Fruit fly (Drosophila melanogaster) whole organism, embryonic: ENCODE data around the gene CG12607.

ENCODE experiments used
- BEAF-32 ChIP-seq: fragments of 200-800 bp; sonication (Bioruptor generic); optimal IDR thresholded peaks from 3 replicates; lab custom pipeline; 2017; ENCODE audit warnings: missing biosample characterization, missing genetic modification characterization, mild to moderate bottlenecking, moderate library complexity, missing genetic modification reagents
- Bteb2 ChIP-seq: fragments of 200-800 bp; sonication (Bioruptor generic); optimal IDR thresholded peaks from 2 replicates; lab custom pipeline; 2016; ENCODE audit warnings: missing biosample characterization, missing genetic modification characterization
- CG10147 ChIP-seq: fragments of 200-800 bp; sonication (Bioruptor generic); optimal IDR thresholded peaks from 2 replicates; lab custom pipeline; 2019; ENCODE audit warnings: missing biosample characterization, mild to moderate bottlenecking, missing genetic modification characterization, moderate library complexity
- CG11085 ChIP-seq: fragments of 200-800 bp; sonication (Bioruptor generic); IDR thresholded peaks from 2 replicates; pipeline ENCODE4 v1.3.6; 2022; ENCODE audit warnings: missing biosample characterization, missing genetic modification characterization
- CG11695 ChIP-seq: fragments of 200-800 bp; sonication (Bioruptor generic); IDR thresholded peaks from 3 replicates; pipeline ENCODE4 v1.3.6; 2022; ENCODE audit warnings: missing biosample characterization, missing genetic modification characterization
- CG12071 ChIP-seq: fragments of 200-800 bp; sonication (Bioruptor generic); optimal IDR thresholded peaks from 3 replicates; lab custom pipeline; 2018; ENCODE audit warnings: missing biosample characterization, mild to moderate bottlenecking, missing genetic modification characterization
- CG12236 ChIP-seq: fragments of 200-800 bp; sonication (Bioruptor generic); optimal IDR thresholded peaks from 2 replicates; lab custom pipeline; 2016; ENCODE audit warnings: missing biosample characterization, missing genetic modification characterization
- CG13894 ChIP-seq: fragments of 200-800 bp; sonication (Bioruptor generic); optimal IDR thresholded peaks from 3 replicates; lab custom pipeline; 2018; ENCODE audit warnings: missing biosample characterization, mild to moderate bottlenecking, missing genetic modification characterization, moderate library complexity
- CG15073 ChIP-seq: fragments of 200-800 bp; sonication (Bioruptor generic); optimal IDR thresholded peaks from 2 replicates; lab custom pipeline; 2016; ENCODE audit warnings: missing biosample characterization, missing genetic modification characterization
- CG16779 ChIP-seq: fragments of 200-800 bp; sonication (Bioruptor generic); IDR thresholded peaks from 2 replicates; pipeline ENCODE4 v1.3.6; 2022; ENCODE audit warnings: missing biosample characterization, missing genetic modification characterization
- CG16815 ChIP-seq: fragments of 200-800 bp; sonication (Bioruptor generic); optimal IDR thresholded peaks from 3 replicates; lab custom pipeline; 2017; ENCODE audit warnings: missing biosample characterization, mild to moderate bottlenecking, missing genetic modification characterization
- CG17612 ChIP-seq: fragments of 200-800 bp; sonication (Bioruptor generic); IDR thresholded peaks from 2 replicates; pipeline ENCODE4 v1.3.6; 2022; ENCODE audit warnings: missing biosample characterization, missing genetic modification characterization
- CG32767 ChIP-seq: fragments of 200-800 bp; sonication (Bioruptor generic); IDR thresholded peaks from 2 replicates; pipeline ENCODE4 v1.3.6; 2022; ENCODE audit warnings: missing biosample characterization, missing genetic modification characterization
- CG34224 ChIP-seq: fragments of 200-800 bp; sonication (Bioruptor generic); IDR thresholded peaks from 3 replicates; pipeline ENCODE4 v1.3.6; 2022; ENCODE audit warnings: missing biosample characterization, missing genetic modification characterization; ENCODE audit not compliant: partially characterized antibody
- CG4854 ChIP-seq: fragments of 200-800 bp; sonication (Bioruptor generic); optimal IDR thresholded peaks from 2 replicates; lab custom pipeline; 2016; ENCODE audit warnings: missing biosample characterization, missing genetic modification characterization, inconsistent platforms
- CG6254 ChIP-seq: fragments of 200-800 bp; sonication (Bioruptor generic); optimal IDR thresholded peaks from 3 replicates; lab custom pipeline; 2017; ENCODE audit warnings: mild to moderate bottlenecking, missing biosample characterization, missing genetic modification reagents, missing genetic modification characterization
- CG6813 ChIP-seq: fragments of 200-800 bp; sonication (Bioruptor generic); optimal IDR thresholded peaks from 2 replicates; lab custom pipeline; 2017; ENCODE audit warnings: missing biosample characterization, missing genetic modification characterization, mild to moderate bottlenecking, moderate library complexity, missing genetic modification reagents
- CG7372 ChIP-seq: fragments of 200-800 bp; sonication (Bioruptor generic); IDR thresholded peaks from 2 replicates; pipeline ENCODE4 v1.3.6; 2022; ENCODE audit warnings: missing biosample characterization, missing genetic modification characterization
- CG8290 ChIP-seq, 3 experiments: fragments of 200-800 bp; sonication (Bioruptor generic); optimal IDR thresholded peaks; 2 replicates each; lab custom pipeline; 2016 to 2019; ENCODE audit warnings: missing biosample characterization in 3 of 3, missing genetic modification characterization in 3 of 3, mild to moderate bottlenecking in 2 of 3, moderate library complexity in 1 of 3
- CG9932 ChIP-seq: fragments of 200-800 bp; sonication (Bioruptor generic); IDR thresholded peaks from 2 replicates; pipeline ENCODE4 v1.3.6; 2022; ENCODE audit warnings: missing biosample characterization, missing genetic modification characterization
- Doc2 ChIP-seq: fragments of 200-800 bp; sonication (Bioruptor generic); IDR thresholded peaks from 2 replicates; pipeline ENCODE4 v1.3.6; 2022; ENCODE audit warnings: missing biosample characterization, missing genetic modification characterization
- ERR ChIP-seq: fragments of 200-800 bp; sonication (Bioruptor generic); optimal IDR thresholded peaks from 2 replicates; lab custom pipeline; 2016; ENCODE audit warnings: missing biosample characterization, missing genetic modification characterization
- Fer3 ChIP-seq: fragments of 200-800 bp; sonication (Bioruptor generic); optimal IDR thresholded peaks from 2 replicates; lab custom pipeline; 2018; ENCODE audit warnings: missing biosample characterization, mild to moderate bottlenecking, missing genetic modification characterization, moderate library complexity
- HLH4C ChIP-seq: fragments of 200-800 bp; sonication (Bioruptor generic); IDR thresholded peaks from 3 replicates; pipeline ENCODE4 v1.3.6; 2022; ENCODE audit warnings: missing biosample characterization, missing genetic modification characterization; ENCODE audit not compliant: partially characterized antibody
- Med ChIP-seq: fragments of 200-800 bp; sonication (Bioruptor generic); peaks from one replicate; lab custom pipeline; 2016; ENCODE audit warnings: missing biosample characterization, missing genetic modification characterization, mild to moderate bottlenecking, inconsistent platforms, moderate library complexity
- NFAT ChIP-seq: fragments of 200-800 bp; sonication (Bioruptor generic); IDR thresholded peaks from 2 replicates; pipeline ENCODE4 v1.3.6; 2022; ENCODE audit warnings: missing biosample characterization, missing genetic modification characterization
- Nf-YC ChIP-seq: fragments of 200-800 bp; optimal IDR thresholded peaks from 3 replicates; lab custom pipeline; 2019; ENCODE audit warnings: missing biosample characterization, mild to moderate bottlenecking, missing genetic modification characterization, moderate library complexity
- Rfx ChIP-seq: fragments of 200-800 bp; sonication (Bioruptor generic); IDR thresholded peaks from 2 replicates; pipeline ENCODE4 v1.3.6; 2022; ENCODE audit warnings: missing biosample characterization, missing genetic modification characterization
- Side ChIP-seq: fragments of 200-800 bp; sonication (Bioruptor generic); optimal IDR thresholded peaks from 2 replicates; lab custom pipeline; 2016; ENCODE audit warnings: missing biosample characterization, missing genetic modification characterization
- Trl ChIP-seq, 3 experiments: fragments of >200 bp in 2 of 3; fragments of 200-800 bp in 1 of 3; sonication (Bioruptor generic) in 1 of 3; optimal IDR thresholded peaks; 2 replicates in 1 of 3; 3 replicates in 2 of 3; lab custom pipeline; 2016 to 2017; ENCODE audit warnings: missing biosample characterization in 1 of 3, missing genetic modification characterization in 1 of 3
- Xbp1 ChIP-seq: fragments of 200-800 bp; sonication (Bioruptor generic); optimal IDR thresholded peaks from 3 replicates; lab custom pipeline; 2016; ENCODE audit warnings: missing biosample characterization, mild to moderate bottlenecking, missing genetic modification characterization
- abd-A ChIP-seq: fragments of 200-800 bp; sonication (Bioruptor generic); optimal IDR thresholded peaks from 3 replicates; lab custom pipeline; 2019; ENCODE audit warnings: missing biosample characterization, mild to moderate bottlenecking, missing genetic modification characterization, moderate library complexity
- cad ChIP-seq: fragments of >200 bp; optimal IDR thresholded peaks from 2 replicates; lab custom pipeline; 2017; ENCODE audit warnings: missing biosample characterization, missing genetic modification characterization
- chif ChIP-seq, 2 experiments: fragments of 200-800 bp; sonication (Bioruptor generic); optimal IDR thresholded peaks; 3 replicates each; lab custom pipeline; 2016; ENCODE audit warnings: missing biosample characterization in 2 of 2, missing genetic modification characterization in 2 of 2
- dati ChIP-seq: fragments of 200-800 bp; sonication (Bioruptor generic); IDR thresholded peaks from 2 replicates; pipeline ENCODE4 v1.3.6; 2022; ENCODE audit warnings: missing biosample characterization, missing genetic modification characterization
- dm ChIP-seq: fragments of 200-800 bp; sonication (Bioruptor generic); optimal IDR thresholded peaks from 3 replicates; lab custom pipeline; 2016; ENCODE audit warnings: missing biosample characterization, missing genetic modification characterization
- dysf ChIP-seq: fragments of 200-800 bp; sonication (Bioruptor generic); IDR thresholded peaks from 3 replicates; pipeline ENCODE4 v1.3.6; 2022; ENCODE audit warnings: missing biosample characterization, missing genetic modification characterization
- exex ChIP-seq: fragments of 200-800 bp; sonication (Bioruptor generic); optimal IDR thresholded peaks from 4 replicates; lab custom pipeline; 2018; ENCODE audit warnings: missing biosample characterization, mild to moderate bottlenecking, missing genetic modification characterization, moderate library complexity
- gfzf ChIP-seq: fragments of 200-800 bp; sonication (Bioruptor generic); optimal IDR thresholded peaks from 2 replicates; lab custom pipeline; 2016; ENCODE audit warnings: missing biosample characterization, mild to moderate bottlenecking, missing genetic modification characterization, moderate library complexity
- kah ChIP-seq: fragments of 200-800 bp; sonication (Bioruptor generic); optimal IDR thresholded peaks from 2 replicates; lab custom pipeline; 2018; ENCODE audit warnings: missing biosample characterization, mild to moderate bottlenecking, missing genetic modification characterization
- nerfin-2 ChIP-seq: fragments of 200-800 bp; sonication (Bioruptor generic); IDR thresholded peaks from 2 replicates; pipeline ENCODE4 v1.3.6; 2022; ENCODE audit warnings: missing biosample characterization, missing genetic modification characterization; ENCODE audit not compliant: partially characterized antibody
- onecut ChIP-seq: fragments of 200-800 bp; sonication (Bioruptor generic); IDR thresholded peaks from 2 replicates; pipeline ENCODE4 v1.3.6; 2022; ENCODE audit warnings: missing biosample characterization, missing genetic modification characterization
- pita ChIP-seq: fragments of 200-800 bp; sonication (Bioruptor generic); optimal IDR thresholded peaks from 2 replicates; lab custom pipeline; 2017; ENCODE audit warnings: missing biosample characterization, mild to moderate bottlenecking, missing genetic modification characterization
- pros ChIP-seq: fragments of 200-800 bp; sonication (Bioruptor generic); optimal IDR thresholded peaks from 3 replicates; lab custom pipeline; 2019; ENCODE audit warnings: missing biosample characterization, mild to moderate bottlenecking, missing genetic modification characterization, moderate library complexity
- pum ChIP-seq: fragments of 200-800 bp; sonication (Bioruptor generic); optimal IDR thresholded peaks from 2 replicates; lab custom pipeline; 2016; ENCODE audit warnings: missing biosample characterization, missing genetic modification characterization
- sna ChIP-seq: fragments of 200-800 bp; sonication (Bioruptor generic); IDR thresholded peaks from 2 replicates; pipeline ENCODE4 v1.3.6; 2022; ENCODE audit warnings: missing biosample characterization, missing genetic modification characterization; ENCODE audit not compliant: partially characterized antibody
- tio ChIP-seq: fragments of 200-800 bp; sonication (Bioruptor generic); optimal IDR thresholded peaks from 2 replicates; lab custom pipeline; 2017; ENCODE audit warnings: missing biosample characterization, missing genetic modification characterization, inconsistent platforms
- zen ChIP-seq: fragments of 200-800 bp; sonication (Bioruptor generic); optimal IDR thresholded peaks from 3 replicates; lab custom pipeline; 2018; ENCODE audit warnings: missing biosample characterization, mild to moderate bottlenecking, missing genetic modification characterization, moderate library complexity

CG12607 gene

DNA sequence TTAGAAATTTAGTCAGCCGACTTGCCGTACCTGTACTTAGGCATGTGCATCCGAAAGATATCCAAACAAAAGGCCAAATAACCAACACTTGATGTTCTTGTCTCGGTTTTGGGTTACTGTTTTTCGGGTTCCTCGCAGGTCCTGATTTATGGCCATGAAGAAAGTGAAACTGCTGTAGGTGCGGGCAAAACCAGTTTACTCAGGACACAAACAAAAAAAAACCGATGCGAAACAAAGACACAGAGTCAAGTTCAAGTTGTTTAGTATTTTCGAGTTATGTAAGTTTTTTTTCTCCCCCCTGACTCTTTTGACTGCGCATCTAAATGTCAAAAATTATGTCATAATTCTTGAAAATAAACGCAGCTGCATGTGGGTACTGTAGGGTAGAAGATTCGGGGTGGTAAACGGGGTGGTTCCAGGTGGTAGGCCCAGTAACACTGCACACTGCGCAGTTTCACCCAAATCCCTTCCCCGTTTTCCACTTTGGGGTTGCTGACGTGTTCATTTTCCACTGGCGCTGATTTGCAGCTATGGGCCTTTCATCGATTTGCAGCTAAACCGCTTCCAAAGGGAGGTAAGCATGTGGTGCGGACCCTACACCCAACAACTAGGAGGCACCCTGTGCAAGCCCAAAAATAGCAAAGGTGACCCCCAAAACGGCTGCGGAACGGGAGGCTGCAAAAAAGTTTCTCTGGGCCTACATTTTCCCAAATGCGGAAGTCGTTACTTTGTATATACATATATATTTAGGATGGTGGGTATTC lies 37.1 kb upstream of the CG12607 start:
- TF ChIP-seq dm (GFP tag; lab: Kevin White, UChicago) = no peak
- peak; percentile 66 for TF ChIP-seq onecut (GFP tag; lab: Robert Waterston, UW)
- TF ChIP-seq Med (GFP tag; lab: Kevin White, UChicago) = peak; percentile 6
- no peak for TF ChIP-seq HLH4C (GFP tag; lab: Robert Waterston, UW)
- 0 out of 2 replicates have a peak, but pooled peaks have one; percentile 28 for TF ChIP-seq NFAT (GFP tag; lab: Robert Waterston, UW)
- TF ChIP-seq Bteb2 (GFP tag; lab: Kevin White, UChicago) = no peak
- no peak for TF ChIP-seq Fer3 (tag; lab: Kevin White, UChicago)
- no peak for TF ChIP-seq pum
- TF ChIP-seq CG8290 (GFP tag; optimal IDR thresholded peaks at IDR 0.05; lab: Kevin White, UChicago) = no peak
- TF ChIP-seq CG8290 (tag; optimal IDR thresholded peaks at IDR 0.05; lab: Kevin White, UChicago) = peak in 1 of 2 experiments; percentile 1
- no peak for TF ChIP-seq CG15073 (GFP tag; lab: Kevin White, UChicago)
- TF ChIP-seq exex (tag; lab: Kevin White, UChicago) = no peak
- TF ChIP-seq Doc2 = no peak
- 0 out of 2 replicates have a peak, but pooled peaks have one; percentile 13 for TF ChIP-seq CG16779 (GFP tag; lab: Robert Waterston, UW)
- TF ChIP-seq nerfin-2 = no peak
- peak; percentile 48 for TF ChIP-seq pros
- TF ChIP-seq CG10147 (GFP tag; lab: Kevin White, UChicago) = no peak
- TF ChIP-seq CG34224 = 0 out of 3 replicates have a peak, but pooled peaks have one; percentile 36
- TF ChIP-seq CG6254 (GFP tag; lab: Kevin White, UChicago) = peak; percentile 70
- TF ChIP-seq BEAF-32 (GFP tag; lab: Kevin White, UChicago) = no peak
- no peak for TF ChIP-seq CG12236 (GFP tag; lab: Kevin White, UChicago)
- peak; percentile 66 for TF ChIP-seq zen (tag; lab: Kevin White, UChicago)
- TF ChIP-seq CG4854 = no peak
- no peak for TF ChIP-seq dati (GFP tag; lab: Robert Waterston, UW)
- no peak for TF ChIP-seq sna (GFP tag; lab: Robert Waterston, UW)
- no peak for TF ChIP-seq CG16815 (GFP tag; lab: Kevin White, UChicago)
- TF ChIP-seq ERR (GFP tag; lab: Kevin White, UChicago) = peak; percentile 73
- TF ChIP-seq tio (GFP tag; lab: Kevin White, UChicago) = no peak
- no peak for TF ChIP-seq pita
- TF ChIP-seq CG13894 (tag; lab: Kevin White, UChicago) = peak; percentile 58
- no peak for TF ChIP-seq kah (GFP tag; lab: Kevin White, UChicago)
- TF ChIP-seq gfzf = no peak
- TF ChIP-seq CG11085 (GFP tag; lab: Robert Waterston, UW) = no peak
- TF ChIP-seq dysf (GFP tag; lab: Robert Waterston, UW) = no peak
- TF ChIP-seq CG12071 = no peak
- peak; percentile 81 for TF ChIP-seq cad (GFP tag; lab: Kevin White, UChicago)
- TF ChIP-seq CG7372 = no peak
- TF ChIP-seq CG32767 (GFP tag; lab: Robert Waterston, UW) = no peak
- TF ChIP-seq CG6813 = no peak
- 0 out of 2 replicates have a peak, but pooled peaks have one; percentile 12 for TF ChIP-seq Rfx
- no peak for TF ChIP-seq CG11695 (GFP tag; lab: Robert Waterston, UW)
- TF ChIP-seq Nf-YC (tag; lab: Kevin White, UChicago) = peak; percentile 88
- no peak for TF ChIP-seq CG17612 (GFP tag; lab: Robert Waterston, UW)
- TF ChIP-seq CG9932 (GFP tag; lab: Robert Waterston, UW) = peak; percentile 34; the same call in 1 of the 2 replicates
- no peak for TF ChIP-seq Side (GFP tag; lab: Kevin White, UChicago)
- TF ChIP-seq chif (GFP tag; optimal IDR thresholded peaks at IDR 0.05; lab: Kevin White, UChicago) = no peak
- TF ChIP-seq Trl (optimal IDR thresholded peaks at IDR 0.05; lab: Kevin White, UChicago) = no peak
- TF ChIP-seq Trl (GFP tag; optimal IDR thresholded peaks at IDR 0.05; lab: Kevin White, UChicago) = no peak
- TF ChIP-seq abd-A (tag; lab: Kevin White, UChicago) = peak; percentile 61
- TF ChIP-seq Xbp1 (GFP tag; lab: Kevin White, UChicago) = peak; percentile 80
